Fruit fly (Drosophila melanogaster): Measurements from ENCODE around the gene mre11.

mre11 gene

dm6 chr2L:11332978-11333539, 51.2 kb downstream of the mre11 start:
- no peak for TF ChIP-seq CG11617 (GFP tag; optimal IDR thresholded peaks at IDR 0.05)
- no peak for TF ChIP-seq Crg-1 (GFP tag; optimal IDR thresholded peaks at IDR 0.05)
- no peak for TF ChIP-seq Hr96 (GFP tag; optimal IDR thresholded peaks at IDR 0.05)
- TF ChIP-seq bab1 (GFP tag; optimal IDR thresholded peaks at IDR 0.05) = no peak
- TF ChIP-seq CG1620 (GFP tag; optimal IDR thresholded peaks at IDR 0.05) = no peak

Measured in whole organism, adult.